In the genomic region with DNA sequence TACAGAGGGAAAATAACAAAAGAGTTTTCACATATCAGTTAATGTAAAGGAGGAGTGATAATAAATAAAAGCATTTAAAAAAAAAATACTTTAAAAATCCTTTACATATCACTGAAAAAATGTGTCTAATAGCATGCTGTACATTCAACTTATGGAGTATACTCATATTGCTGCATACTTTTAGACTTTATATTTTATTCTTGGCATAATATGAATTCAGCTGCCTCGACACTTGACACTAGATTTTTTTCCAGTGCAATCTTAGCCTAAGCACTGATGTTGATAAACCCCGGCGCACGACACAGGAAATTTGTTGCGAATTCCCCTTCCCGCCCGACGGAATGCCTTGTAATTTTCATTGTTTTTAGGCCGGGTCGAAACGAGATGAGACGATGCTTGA, we compare ENCODE assay signal across 1 fruit fly cellular context.
TF ChIP-seq lines count a peak whose summit lies in the region.

No protein-coding gene starts in this region.

TF ChIP-seq in whole organism, embryonic, 481 proteins besides CTCF, POLR2A, EP300 and RAD21 (continued from another document and continues in another):
- TF ChIP-seq CG8089 (GFP tag; optimal IDR thresholded peaks at IDR 0.05; lab: Kevin White, UChicago) (no peak), CG13894 (tag; optimal IDR thresholded peaks at IDR 0.05; lab: Kevin White, UChicago) (no peak), CG15514 (GFP tag; optimal IDR thresholded peaks at IDR 0.05; lab: Kevin White, UChicago) (peak; percentile 26), tx (GFP tag; optimal IDR thresholded peaks at IDR 0.05; lab: Kevin White, UChicago) (no peak), Mad (GFP tag; optimal IDR thresholded peaks at IDR 0.05; lab: Kevin White, UChicago) (no peak), eve (GFP tag; optimal IDR thresholded peaks at IDR 0.05; lab: Kevin White, UChicago) (no peak), gcm (GFP tag; optimal IDR thresholded peaks at IDR 0.05; lab: Kevin White, UChicago) (no peak), ATbp (GFP tag; optimal IDR thresholded peaks at IDR 0.05; lab: Kevin White, UChicago) (no peak), CG3407 (GFP tag; optimal IDR thresholded peaks at IDR 0.05; lab: Kevin White, UChicago) (no peak), CG2199 (GFP tag; IDR thresholded peaks at IDR 0.05; lab: Robert Waterston, UW) (no peak), luna (GFP tag; optimal IDR thresholded peaks at IDR 0.05; lab: Kevin White, UChicago) (no peak), CG12942 (GFP tag; optimal IDR thresholded peaks at IDR 0.05; lab: Kevin White, UChicago) (no peak), CG15601 (tag; optimal IDR thresholded peaks at IDR 0.05; lab: Kevin White, UChicago) (no peak), CG4328 (GFP tag; optimal IDR thresholded peaks at IDR 0.05; lab: Kevin White, UChicago) (no peak), mam (GFP tag; optimal IDR thresholded peaks at IDR 0.05; lab: Kevin White, UChicago) (no peak), chif (GFP tag; optimal IDR thresholded peaks at IDR 0.05; lab: Kevin White, UChicago) (no peak), prd (optimal IDR thresholded peaks at IDR 0.05; lab: Kevin White, UChicago) (no peak), prd (GFP tag; IDR thresholded peaks at IDR 0.05; lab: Robert Waterston, UW) (no peak), gsb (GFP tag; IDR thresholded peaks at IDR 0.05; lab: Robert Waterston, UW) (no peak), Xrp1 (GFP tag; IDR thresholded peaks at IDR 0.05; lab: Robert Waterston, UW) (no peak), CG7357 (GFP tag; IDR thresholded peaks at IDR 0.05; lab: Robert Waterston, UW) (no peak), slp2 (GFP tag; optimal IDR thresholded peaks at IDR 0.05; lab: Kevin White, UChicago) (no peak), gem (tag; optimal IDR thresholded peaks at IDR 0.05; lab: Kevin White, UChicago) (peak; percentile 42), nom (GFP tag; optimal IDR thresholded peaks at IDR 0.05; lab: Kevin White, UChicago) (no peak), unpg (GFP tag; optimal IDR thresholded peaks at IDR 0.05; lab: Kevin White, UChicago) (peak; percentile 2), dan (GFP tag; IDR thresholded peaks at IDR 0.05; lab: Robert Waterston, UW) (no peak), Hr39 (optimal IDR thresholded peaks at IDR 0.05; lab: Kevin White, UChicago) (no peak), HLH3B (GFP tag; IDR thresholded peaks at IDR 0.05; lab: Robert Waterston, UW) (no peak), CG17829 (tag; optimal IDR thresholded peaks at IDR 0.05; lab: Kevin White, UChicago) (no peak), CG1832 (GFP tag; optimal IDR thresholded peaks at IDR 0.05; lab: Kevin White, UChicago) (no peak), CG32767 (GFP tag; IDR thresholded peaks at IDR 0.05; lab: Robert Waterston, UW) (no peak), Deaf1 (tag; optimal IDR thresholded peaks at IDR 0.05; lab: Kevin White, UChicago) (no peak), toy (GFP tag; IDR thresholded peaks at IDR 0.05; lab: Robert Waterston, UW) (no peak), CG1647 (GFP tag; optimal IDR thresholded peaks at IDR 0.05; lab: Kevin White, UChicago) (no peak), CG13424 (tag; optimal IDR thresholded peaks at IDR 0.05; lab: Kevin White, UChicago) (peak; percentile 19), Oli (tag; optimal IDR thresholded peaks at IDR 0.05; lab: Kevin White, UChicago) (peak; percentile 35), Med (GFP tag; lab: Kevin White, UChicago) (peak; percentile 75), D (optimal IDR thresholded peaks at IDR 0.05; lab: Kevin White, UChicago) (no peak), D (GFP tag; optimal IDR thresholded peaks at IDR 0.05; lab: Kevin White, UChicago) (no peak), CG4282 (GFP tag; optimal IDR thresholded peaks at IDR 0.05; lab: Kevin White, UChicago) (no peak), Pdp1 (GFP tag; optimal IDR thresholded peaks at IDR 0.05; lab: Kevin White, UChicago) (no peak), zfh1 (GFP tag; IDR thresholded peaks at IDR 0.05; lab: Robert Waterston, UW) (no peak), gce (GFP tag; IDR thresholded peaks at IDR 0.05; lab: Robert Waterston, UW) (no peak), Poxn (GFP tag; IDR thresholded peaks at IDR 0.05; lab: Robert Waterston, UW) (no peak), kah (GFP tag; optimal IDR thresholded peaks at IDR 0.05; lab: Kevin White, UChicago) (no peak), Sox102F (GFP tag; optimal IDR thresholded peaks at IDR 0.05; lab: Kevin White, UChicago) (peak; percentile 29), bbx (GFP tag; IDR thresholded peaks at IDR 0.05; lab: Robert Waterston, UW; ENCODE audit: partially characterized antibody) (no peak), CG10959 (GFP tag; IDR thresholded peaks at IDR 0.05; lab: Robert Waterston, UW) (no peak), sim (GFP tag; IDR thresholded peaks at IDR 0.05; lab: Robert Waterston, UW) (no peak), pnt (GFP tag; optimal IDR thresholded peaks at IDR 0.05; lab: Kevin White, UChicago) (no peak), CG8944 (GFP tag; optimal IDR thresholded peaks at IDR 0.05; lab: Kevin White, UChicago) (no peak), B-H2 (GFP tag; optimal IDR thresholded peaks at IDR 0.05; lab: Kevin White, UChicago) (no peak), Rfx (GFP tag; IDR thresholded peaks at IDR 0.05; lab: Robert Waterston, UW) (peak; percentile 25), CG32772 (GFP tag; IDR thresholded peaks at IDR 0.05; lab: Robert Waterston, UW) (no peak), CG30403 (GFP tag; optimal IDR thresholded peaks at IDR 0.05; lab: Kevin White, UChicago) (peak; percentile 7), CG11695 (GFP tag; IDR thresholded peaks at IDR 0.05; lab: Robert Waterston, UW) (no peak), ab (GFP tag; optimal IDR thresholded peaks at IDR 0.05; lab: Kevin White, UChicago) (no peak), CG9609 (GFP tag; optimal IDR thresholded peaks at IDR 0.05; lab: Kevin White, UChicago) (no peak), Gug (GFP tag; IDR thresholded peaks at IDR 0.05; lab: Robert Waterston, UW) (no peak), Fer2 (tag; optimal IDR thresholded peaks at IDR 0.05; lab: Kevin White, UChicago) (no peak), CG30020 (tag; optimal IDR thresholded peaks at IDR 0.05; lab: Kevin White, UChicago) (no peak), CG12299 (tag; optimal IDR thresholded peaks at IDR 0.05; lab: Kevin White, UChicago) (no peak), cad (GFP tag; optimal IDR thresholded peaks at IDR 0.05; lab: Kevin White, UChicago) (no peak), zfh2 (GFP tag; optimal IDR thresholded peaks at IDR 0.05; lab: Kevin White, UChicago) (no peak), row (GFP tag; IDR thresholded peaks at IDR 0.05; lab: Robert Waterston, UW) (peak; percentile 52; the same call in 2 of the 3 replicates), CG7372 (GFP tag; IDR thresholded peaks at IDR 0.05; lab: Robert Waterston, UW) (no peak), E2f2 (GFP tag; IDR thresholded peaks at IDR 0.05; lab: Robert Waterston, UW) (no peak), CG14050 (GFP tag; IDR thresholded peaks at IDR 0.05; lab: Robert Waterston, UW) (no peak), NC2β (GFP tag; optimal IDR thresholded peaks at IDR 0.05; lab: Kevin White, UChicago) (no peak), CG15073 (GFP tag; optimal IDR thresholded peaks at IDR 0.05; lab: Kevin White, UChicago) (no peak), CG13624 (GFP tag; optimal IDR thresholded peaks at IDR 0.05; lab: Kevin White, UChicago) (no peak), NK7.1 (GFP tag; optimal IDR thresholded peaks at IDR 0.05; lab: Kevin White, UChicago) (no peak), sna (GFP tag; IDR thresholded peaks at IDR 0.05; lab: Robert Waterston, UW; ENCODE audit: partially characterized antibody) (no peak), inv (GFP tag; IDR thresholded peaks at IDR 0.05; lab: Robert Waterston, UW; ENCODE audit: partially characterized antibody) (no peak), CG6175 (GFP tag; IDR thresholded peaks at IDR 0.05; lab: Robert Waterston, UW) (no peak), Stat92E (GFP tag; optimal IDR thresholded peaks at IDR 0.05; lab: Kevin White, UChicago) (no peak), ERR (GFP tag; optimal IDR thresholded peaks at IDR 0.05; lab: Kevin White, UChicago) (no peak), twi (tag; optimal IDR thresholded peaks at IDR 0.05; lab: Kevin White, UChicago) (no peak), klu (GFP tag; IDR thresholded peaks at IDR 0.05; lab: Robert Waterston, UW) (no peak), vnd (GFP tag; IDR thresholded peaks at IDR 0.05; lab: Robert Waterston, UW; ENCODE audit: partially characterized antibody) (no peak), CG15479 (GFP tag; optimal IDR thresholded peaks at IDR 0.05; lab: Kevin White, UChicago) (no peak), Antp (GFP tag; optimal IDR thresholded peaks at IDR 0.05; lab: Kevin White, UChicago) (no peak), MBD-R2 (GFP tag; IDR thresholded peaks at IDR 0.05; lab: Robert Waterston, UW) (no peak), pho (GFP tag; optimal IDR thresholded peaks at IDR 0.05; lab: Kevin White, UChicago) (no peak), Trl (optimal IDR thresholded peaks at IDR 0.05; lab: Kevin White, UChicago) (no peak), Trl (GFP tag; optimal IDR thresholded peaks at IDR 0.05; lab: Kevin White, UChicago) (no peak), mld (GFP tag; IDR thresholded peaks at IDR 0.05; lab: Robert Waterston, UW; ENCODE audit: partially characterized antibody) (no peak), her (GFP tag; optimal IDR thresholded peaks at IDR 0.05; lab: Kevin White, UChicago) (no peak), CG17359 (tag; optimal IDR thresholded peaks at IDR 0.05; lab: Kevin White, UChicago) (no peak), HHEX (GFP tag; optimal IDR thresholded peaks at IDR 0.05; lab: Kevin White, UChicago) (peak; percentile 6), tio (GFP tag; optimal IDR thresholded peaks at IDR 0.05; lab: Kevin White, UChicago) (no peak), CG12769 (tag; optimal IDR thresholded peaks at IDR 0.05; lab: Kevin White, UChicago) (no peak), CG31365 (tag; optimal IDR thresholded peaks at IDR 0.05; lab: Kevin White, UChicago) (no peak), CG7556 (GFP tag; optimal IDR thresholded peaks at IDR 0.05; lab: Kevin White, UChicago) (peak; percentile 35), CG9817 (tag; optimal IDR thresholded peaks at IDR 0.05; lab: Kevin White, UChicago) (no peak), cas (GFP tag; IDR thresholded peaks at IDR 0.05; lab: Robert Waterston, UW) (no peak), CG16779 (GFP tag; IDR thresholded peaks at IDR 0.05; lab: Robert Waterston, UW) (no peak), schlank (tag; optimal IDR thresholded peaks at IDR 0.05; lab: Kevin White, UChicago) (no peak), CG12236 (GFP tag; optimal IDR thresholded peaks at IDR 0.05; lab: Kevin White, UChicago) (no peak), Atf6 (GFP tag; IDR thresholded peaks at IDR 0.05; lab: Robert Waterston, UW) (0 out of 2 replicates have a peak, but pooled peaks have one; percentile 22), Scr (GFP tag; IDR thresholded peaks at IDR 0.05; lab: Robert Waterston, UW; ENCODE audit: partially characterized antibody) (no peak), Six4 (GFP tag; optimal IDR thresholded peaks at IDR 0.05; lab: Kevin White, UChicago) (no peak), Sin3A (optimal IDR thresholded peaks at IDR 0.05; lab: Kevin White, UChicago) (no peak), ken (GFP tag; IDR thresholded peaks at IDR 0.05; lab: Robert Waterston, UW) (no peak), NC2α (GFP tag; optimal IDR thresholded peaks at IDR 0.05; lab: Kevin White, UChicago) (no peak), CG4424 (GFP tag; optimal IDR thresholded peaks at IDR 0.05; lab: Kevin White, UChicago) (no peak), Aef1 (GFP tag; IDR thresholded peaks at IDR 0.05; lab: Robert Waterston, UW) (no peak), CHES-1-like (GFP tag; optimal IDR thresholded peaks at IDR 0.05; lab: Kevin White, UChicago) (no peak), dysf (GFP tag; IDR thresholded peaks at IDR 0.05; lab: Robert Waterston, UW) (no peak), ato (GFP tag; IDR thresholded peaks at IDR 0.05; lab: Robert Waterston, UW; ENCODE audit: partially characterized antibody) (no peak), CG2678 (tag; optimal IDR thresholded peaks at IDR 0.05; lab: Kevin White, UChicago) (peak; percentile 62), Oaz (GFP tag; IDR thresholded peaks at IDR 0.05; lab: Robert Waterston, UW) (no peak), slou (GFP tag; optimal IDR thresholded peaks at IDR 0.05; lab: Kevin White, UChicago) (peak; percentile 3), CG11723 (GFP tag; optimal IDR thresholded peaks at IDR 0.05; lab: Kevin White, UChicago) (no peak), sens-2 (GFP tag; IDR thresholded peaks at IDR 0.05; lab: Robert Waterston, UW) (no peak), CG9437 (GFP tag; optimal IDR thresholded peaks at IDR 0.05; lab: Kevin White, UChicago) (no peak), bab2 (GFP tag; optimal IDR thresholded peaks at IDR 0.05; lab: Kevin White, UChicago) (no peak), Abd-B (GFP tag; optimal IDR thresholded peaks at IDR 0.05; lab: Kevin White, UChicago) (no peak), CG17385 (GFP tag; optimal IDR thresholded peaks at IDR 0.05; lab: Kevin White, UChicago) (peak; percentile 20), CG11456 (GFP tag; IDR thresholded peaks at IDR 0.05; lab: Robert Waterston, UW) (no peak), CG7786 (GFP tag; optimal IDR thresholded peaks at IDR 0.05; lab: Kevin White, UChicago) (no peak), sob (GFP tag; IDR thresholded peaks at IDR 0.05; lab: Robert Waterston, UW) (no peak), ash1 (GFP tag; optimal IDR thresholded peaks at IDR 0.05; lab: Kevin White, UChicago) (no peak), Myb (GFP tag; optimal IDR thresholded peaks at IDR 0.05; lab: Kevin White, UChicago) (no peak), CG10366 (GFP tag; IDR thresholded peaks at IDR 0.05; lab: Robert Waterston, UW) (no peak), CG12659 (GFP tag; optimal IDR thresholded peaks at IDR 0.05; lab: Kevin White, UChicago) (no peak), CG9727 (GFP tag; optimal IDR thresholded peaks at IDR 0.05; lab: Kevin White, UChicago) (no peak), Dbx (GFP tag; IDR thresholded peaks at IDR 0.05; lab: Robert Waterston, UW) (no peak), onecut (GFP tag; IDR thresholded peaks at IDR 0.05; lab: Robert Waterston, UW) (no peak), CG11398 (GFP tag; optimal IDR thresholded peaks at IDR 0.05; lab: Kevin White, UChicago) (no peak), CG17802 (tag; optimal IDR thresholded peaks at IDR 0.05; lab: Kevin White, UChicago) (no peak), btn (GFP tag; optimal IDR thresholded peaks at IDR 0.05; lab: Kevin White, UChicago) (no peak), CG7839 (tag; optimal IDR thresholded peaks at IDR 0.05; lab: Kevin White, UChicago) (peak; percentile 46), CG2712 (tag; optimal IDR thresholded peaks at IDR 0.05; lab: Kevin White, UChicago) (no peak), exex (tag; optimal IDR thresholded peaks at IDR 0.05; lab: Kevin White, UChicago) (no peak), Xbp1 (GFP tag; optimal IDR thresholded peaks at IDR 0.05; lab: Kevin White, UChicago) (peak; percentile 17), cwo (GFP tag; optimal IDR thresholded peaks at IDR 0.05; lab: Kevin White, UChicago) (peak; percentile 12)
